Worm (Caenorhabditis elegans) whole organism, L4/young adult: Measurements from ENCODE around the gene K02F6.8.

Experiments used
- W03F9.2 ChIP-seq: fragments of 150-350 bp; optimal IDR thresholded peaks from 2 replicates; lab custom pipeline; 2014; ENCODE audit warnings: missing biosample characterization, missing genetic modification characterization
- dao-5 ChIP-seq: sonication (generic microtip); optimal IDR thresholded peaks from 2 replicates; lab custom pipeline; 2016; ENCODE audit warnings: missing genotype, missing genetic modification characterization, moderate library complexity, missing compliant biosample characterization
- him-1 ChIP-seq: sonication (generic microtip); optimal IDR thresholded peaks from 2 replicates; lab custom pipeline; 2016; ENCODE audit warnings: missing genotype, missing genetic modification reagents, missing genetic modification characterization, missing compliant biosample characterization

The K02F6.8 gene

DNA sequence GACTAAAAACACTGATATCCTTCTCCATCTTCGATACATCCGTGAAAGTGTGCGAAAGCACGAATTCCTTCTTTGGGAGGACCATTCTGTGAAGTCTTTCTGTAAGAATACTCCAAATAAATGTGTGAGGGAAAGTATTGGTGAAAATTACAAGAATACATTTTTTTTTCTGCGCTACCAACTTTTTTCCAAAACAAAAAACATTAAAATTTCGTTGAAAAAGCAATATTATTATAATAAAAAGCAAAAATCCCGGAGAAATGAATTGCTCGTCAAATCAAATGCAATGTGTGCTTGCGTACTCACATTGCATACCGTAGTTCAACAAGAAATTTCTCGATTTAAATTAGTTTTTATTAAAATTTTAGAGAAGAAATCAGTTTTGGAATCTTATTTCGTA lies 12.9 kb downstream of the K02F6.8 start, which contains the start of gene bath-13:
bath-13 (minus strand) TSS at position 101 of the 400 bp plus-strand sequence.
- no peak for TF ChIP-seq W03F9.2 (tag; lab: Kevin White, UChicago)

DNA sequence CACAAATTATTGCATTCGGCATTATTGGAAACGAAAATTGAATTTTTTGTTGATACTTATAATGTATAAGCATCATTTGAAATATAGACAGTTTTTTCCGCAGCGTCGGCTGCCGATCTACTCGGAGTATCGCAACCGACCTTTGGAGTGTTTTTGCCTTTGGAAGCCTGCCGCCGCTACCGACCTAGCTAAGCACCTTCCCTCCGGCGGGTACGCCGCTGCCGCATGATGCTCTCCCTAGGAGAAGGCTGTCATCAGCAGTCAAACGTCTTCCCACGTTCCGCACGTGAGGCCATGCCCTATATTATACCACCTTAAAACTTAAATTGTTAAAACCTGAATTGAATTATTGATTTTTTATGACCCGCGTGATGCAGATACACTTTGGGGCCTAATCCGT lies 16.4 kb downstream of the K02F6.8 start:
- TF ChIP-seq dao-5, result no peak
- no peak for TF ChIP-seq W03F9.2 (tag; lab: Kevin White, UChicago)
- TF ChIP-seq him-1 (tag; lab: Kevin White, UChicago), result no peak

DNA sequence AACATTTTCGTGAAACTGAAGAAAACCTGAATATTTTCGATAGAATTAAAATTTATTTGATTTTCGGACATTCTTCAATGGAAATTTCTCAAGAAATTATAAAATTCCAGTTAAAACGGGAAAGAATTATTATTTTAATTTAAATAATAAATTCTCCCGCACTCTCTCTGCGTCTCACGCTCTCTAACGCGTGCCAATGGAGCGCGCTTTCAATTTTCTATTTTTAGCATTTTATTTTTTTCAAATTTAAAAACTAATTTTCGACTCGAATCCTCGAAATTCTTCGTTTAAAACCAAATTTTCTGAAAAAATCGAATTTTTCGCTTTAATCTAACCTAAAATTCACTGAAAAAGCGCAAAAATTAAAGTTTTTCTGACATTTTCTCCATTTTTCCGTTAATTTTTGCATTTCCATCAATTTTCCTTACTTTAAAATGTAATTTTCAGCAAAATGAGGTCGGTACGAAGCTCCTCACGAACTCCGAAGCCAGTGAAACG lies 30.4 kb downstream of the K02F6.8 start, which contains the start of gene gbas-1:
gbas-1 (plus strand) TSS at position 448 of the 498 bp plus-strand sequence.
- no peak for TF ChIP-seq dao-5
- no peak for TF ChIP-seq him-1 (tag; lab: Kevin White, UChicago)
- TF ChIP-seq W03F9.2 (tag; lab: Kevin White, UChicago), result no peak

DNA sequence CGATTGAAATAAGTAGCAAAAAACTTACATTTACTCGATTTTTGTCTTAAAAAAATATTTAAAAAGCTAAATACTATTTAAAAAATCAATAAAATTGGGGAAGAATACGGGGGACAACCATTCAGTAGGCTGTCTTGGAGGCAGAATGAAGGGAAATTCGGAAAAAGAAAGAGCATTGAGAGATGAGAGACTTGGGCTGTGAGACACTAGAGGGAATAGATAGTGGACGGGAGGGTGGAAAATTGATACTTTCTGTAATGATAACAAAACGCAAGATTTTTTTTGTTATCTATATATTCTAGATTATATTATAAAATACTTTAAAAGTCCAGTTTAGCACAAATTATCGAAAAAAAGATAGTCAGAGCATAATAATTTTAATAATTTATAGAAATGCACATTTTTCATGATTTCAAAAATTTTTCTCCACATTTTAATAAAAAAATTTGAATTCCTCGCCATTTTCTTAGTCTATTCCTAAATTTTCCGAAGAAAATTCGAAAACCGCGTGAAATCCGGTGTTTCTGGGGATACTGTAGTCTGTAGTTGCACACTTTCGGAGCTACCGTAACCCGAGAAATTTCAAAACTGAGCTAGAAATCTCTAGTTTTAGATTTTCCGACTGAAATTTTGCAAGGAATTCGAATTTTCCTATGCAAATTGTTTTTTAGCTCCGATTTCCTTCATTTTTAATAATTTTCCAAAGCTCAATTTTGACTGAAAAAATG lies 31.0 kb downstream of the K02F6.8 start:
- TF ChIP-seq W03F9.2 (tag; lab: Kevin White, UChicago), result no peak
- no peak for TF ChIP-seq dao-5
- no peak for TF ChIP-seq him-1 (tag; lab: Kevin White, UChicago)

DNA sequence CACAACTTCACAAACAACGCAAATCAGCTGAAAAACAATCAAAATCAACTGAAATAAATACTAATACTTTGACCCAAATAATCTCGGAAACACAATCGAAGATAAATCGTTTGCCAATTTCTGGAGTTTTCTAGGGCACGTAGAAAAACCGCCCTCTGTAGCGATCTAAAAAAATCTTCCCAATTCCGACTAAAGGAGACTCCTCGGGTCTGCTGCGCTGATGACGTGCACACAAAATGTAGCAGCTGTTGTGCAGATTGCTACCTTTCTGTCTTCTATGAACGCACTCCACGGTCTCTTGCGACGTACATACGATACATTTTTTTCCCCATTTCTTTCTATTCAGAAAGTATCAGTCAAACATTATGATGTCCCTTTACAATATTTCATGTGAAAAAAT lies 46.5 kb downstream of the K02F6.8 start, which contains the start of gene F53G2.1:
F53G2.1 (plus strand) TSS at position 301 of the 400 bp plus-strand sequence.
- no peak for TF ChIP-seq him-1 (tag; lab: Kevin White, UChicago)
- TF ChIP-seq dao-5, result no peak
- TF ChIP-seq W03F9.2 (tag; lab: Kevin White, UChicago), result no peak

DNA sequence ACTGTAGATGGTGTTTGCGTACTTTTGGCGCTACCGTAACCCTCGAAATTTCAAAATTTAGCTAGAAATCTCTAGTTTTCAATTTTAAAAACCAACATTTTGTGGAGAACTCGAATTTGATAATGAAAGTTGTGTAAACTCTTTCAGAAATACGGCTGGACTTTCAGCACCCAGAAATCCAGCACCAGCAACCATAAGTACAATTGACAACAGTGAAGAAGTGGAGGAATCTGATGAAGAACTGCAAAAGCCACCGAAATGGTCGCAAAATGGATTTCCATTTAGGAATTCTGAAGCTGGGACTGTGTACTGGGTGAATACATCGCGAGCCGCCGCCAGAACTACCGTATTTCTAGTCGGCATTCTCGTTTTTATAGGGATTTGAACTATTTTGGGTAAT lies 51.3 kb downstream of the K02F6.8 start, which contains the start of gene F53G2.13:
F53G2.13 (plus strand) TSS at position 301 of the 400 bp plus-strand sequence.
- TF ChIP-seq him-1 (tag; lab: Kevin White, UChicago), result no peak
